Fruit fly (Drosophila melanogaster) whole organism, embryonic: ENCODE data around the gene CG11790.

ENCODE experiments used
- Adf1 ChIP-seq: fragments of 200-800 bp; sonication (Bioruptor generic); IDR thresholded peaks from 2 replicates; pipeline ENCODE4 v1.3.6; 2022; ENCODE audit warnings: missing biosample characterization, missing genetic modification characterization
- Aef1 ChIP-seq: fragments of 200-800 bp; sonication (Bioruptor generic); IDR thresholded peaks from 3 replicates; pipeline ENCODE4 v1.3.6; 2022; ENCODE audit warnings: missing biosample characterization, missing genetic modification characterization
- C15 ChIP-seq: fragments of 200-800 bp; sonication (Bioruptor generic); IDR thresholded peaks from 3 replicates; pipeline ENCODE4 v1.3.6; 2022; ENCODE audit warnings: missing biosample characterization, missing genetic modification characterization
- CG11247 ChIP-seq: fragments of 200-800 bp; sonication (Bioruptor generic); IDR thresholded peaks from 2 replicates; pipeline ENCODE4 v1.3.6; 2022; ENCODE audit warnings: missing biosample characterization, missing genetic modification characterization
- CG12391 ChIP-seq: fragments of 200-800 bp; sonication (Bioruptor generic); optimal IDR thresholded peaks from 3 replicates; lab custom pipeline; 2018; ENCODE audit warnings: missing biosample characterization, mild to moderate bottlenecking, missing genetic modification characterization, moderate library complexity
- CG12769 ChIP-seq: fragments of 200-800 bp; sonication (Bioruptor generic); optimal IDR thresholded peaks from 2 replicates; lab custom pipeline; 2019; ENCODE audit warnings: missing biosample characterization, mild to moderate bottlenecking, missing genetic modification characterization, moderate library complexity
- CG14050 ChIP-seq: fragments of 200-800 bp; sonication (Bioruptor generic); IDR thresholded peaks from 3 replicates; pipeline ENCODE4 v1.3.6; 2022; ENCODE audit warnings: missing biosample characterization, missing genetic modification characterization
- CG14441 ChIP-seq: fragments of 200-800 bp; sonication (Bioruptor generic); IDR thresholded peaks from 2 replicates; pipeline ENCODE4 v1.3.6; 2022; ENCODE audit warnings: missing biosample characterization, missing genetic modification characterization
- CG15011 ChIP-seq: fragments of 200-800 bp; sonication (Bioruptor generic); optimal IDR thresholded peaks from 3 replicates; lab custom pipeline; 2018; ENCODE audit warnings: missing biosample characterization, mild to moderate bottlenecking, missing genetic modification characterization
- CG15514 ChIP-seq: fragments of 200-800 bp; sonication (Bioruptor generic); optimal IDR thresholded peaks from 3 replicates; lab custom pipeline; 2017; ENCODE audit warnings: missing biosample characterization, missing genetic modification characterization, mild to moderate bottlenecking, moderate library complexity, missing genetic modification reagents
- CG15601 ChIP-seq: fragments of 200-800 bp; sonication (Bioruptor generic); optimal IDR thresholded peaks from 3 replicates; lab custom pipeline; 2019; ENCODE audit warnings: missing biosample characterization, mild to moderate bottlenecking, missing genetic modification characterization, moderate library complexity
- CG30020 ChIP-seq: fragments of 200-800 bp; optimal IDR thresholded peaks from 2 replicates; lab custom pipeline; 2019; ENCODE audit warnings: missing biosample characterization, mild to moderate bottlenecking, missing genetic modification characterization, moderate library complexity
- CG3065 ChIP-seq: fragments of 200-800 bp; sonication (Bioruptor generic); optimal IDR thresholded peaks from 2 replicates; lab custom pipeline; 2016; ENCODE audit warnings: missing biosample characterization, missing genetic modification characterization
- CG31224 ChIP-seq: fragments of 200-800 bp; sonication (Bioruptor generic); IDR thresholded peaks from 2 replicates; pipeline ENCODE4 v1.3.6; 2022; ENCODE audit warnings: missing biosample characterization, missing genetic modification characterization
- CG31441 ChIP-seq: fragments of 200-800 bp; sonication (Bioruptor generic); IDR thresholded peaks from 2 replicates; pipeline ENCODE4 v1.3.6; 2022; ENCODE audit warnings: missing biosample characterization, missing genetic modification characterization
- CG3163 ChIP-seq: fragments of 200-800 bp; sonication (Bioruptor generic); optimal IDR thresholded peaks from 3 replicates; lab custom pipeline; 2016; ENCODE audit warnings: missing biosample characterization, missing genetic modification characterization
- CG33213 ChIP-seq: fragments of 200-800 bp; sonication (Bioruptor generic); optimal IDR thresholded peaks from 3 replicates; lab custom pipeline; 2016; ENCODE audit warnings: missing biosample characterization, missing genetic modification characterization
- CG34224 ChIP-seq: fragments of 200-800 bp; sonication (Bioruptor generic); IDR thresholded peaks from 3 replicates; pipeline ENCODE4 v1.3.6; 2022; ENCODE audit warnings: missing biosample characterization, missing genetic modification characterization; ENCODE audit not compliant: partially characterized antibody
- CG34376 ChIP-seq: fragments of 200-800 bp; sonication (Bioruptor generic); optimal IDR thresholded peaks from 2 replicates; lab custom pipeline; 2018; ENCODE audit warnings: missing biosample characterization, mild to moderate bottlenecking, missing genetic modification characterization
- CG3995 ChIP-seq: fragments of 200-800 bp; sonication (Bioruptor generic); optimal IDR thresholded peaks from 3 replicates; lab custom pipeline; 2016; ENCODE audit warnings: missing biosample characterization, missing genetic modification characterization
- CG4707 ChIP-seq: fragments of 200-800 bp; sonication (Bioruptor generic); optimal IDR thresholded peaks from 2 replicates; lab custom pipeline; 2018; ENCODE audit warnings: missing biosample characterization, mild to moderate bottlenecking, missing genetic modification characterization, moderate library complexity
- CG7271 ChIP-seq: fragments of 200-800 bp; sonication (Bioruptor generic); optimal IDR thresholded peaks from 2 replicates; lab custom pipeline; 2018; ENCODE audit warnings: missing biosample characterization, mild to moderate bottlenecking, missing genetic modification characterization, moderate library complexity
- CG8924 ChIP-seq: fragments of 200-800 bp; optimal IDR thresholded peaks from 3 replicates; lab custom pipeline; 2019; ENCODE audit warnings: missing biosample characterization, mild to moderate bottlenecking, missing genetic modification characterization, moderate library complexity
- CG8944 ChIP-seq: fragments of 200-800 bp; sonication (Bioruptor generic); optimal IDR thresholded peaks from 3 replicates; lab custom pipeline; 2016; ENCODE audit warnings: missing biosample characterization, missing genetic modification characterization
- D ChIP-seq, 2 experiments: fragments of 200-800 bp in 1 of 2; fragments of >200 bp in 1 of 2; sonication (Bioruptor generic) in 1 of 2; optimal IDR thresholded peaks; 2 replicates in 1 of 2; 3 replicates in 1 of 2; lab custom pipeline; 2017; ENCODE audit warnings: mild to moderate bottlenecking in 1 of 2, missing biosample characterization in 1 of 2, missing genetic modification characterization in 1 of 2, missing genetic modification reagents in 1 of 2
- Gsc ChIP-seq: fragments of 200-800 bp; sonication (Bioruptor generic); IDR thresholded peaks from 2 replicates; pipeline ENCODE4 v1.3.6; 2022; ENCODE audit warnings: missing biosample characterization, missing genetic modification characterization
- HmgZ ChIP-seq: fragments of 200-800 bp; sonication (Bioruptor generic); optimal IDR thresholded peaks from 2 replicates; lab custom pipeline; 2018; ENCODE audit warnings: missing biosample characterization, mild to moderate bottlenecking, missing genetic modification characterization
- NK7.1 ChIP-seq: fragments of 200-800 bp; sonication (Bioruptor generic); optimal IDR thresholded peaks from 3 replicates; lab custom pipeline; 2016; ENCODE audit warnings: missing biosample characterization, missing genetic modification characterization
- Nf-YC ChIP-seq: fragments of 200-800 bp; optimal IDR thresholded peaks from 3 replicates; lab custom pipeline; 2019; ENCODE audit warnings: missing biosample characterization, mild to moderate bottlenecking, missing genetic modification characterization, moderate library complexity
- Ravus ChIP-seq: fragments of 200-800 bp; sonication (Bioruptor generic); IDR thresholded peaks from 2 replicates; pipeline ENCODE4 v1.3.6; 2022; ENCODE audit warnings: missing biosample characterization, missing genetic modification characterization
- Six4 ChIP-seq: fragments of 200-800 bp; sonication (Bioruptor generic); optimal IDR thresholded peaks from 2 replicates; lab custom pipeline; 2016; ENCODE audit warnings: missing biosample characterization, missing genetic modification characterization
- Usf ChIP-seq: fragments of 200-800 bp; sonication (Bioruptor generic); optimal IDR thresholded peaks from 2 replicates; lab custom pipeline; 2017; ENCODE audit warnings: missing genotype, missing biosample characterization, missing genetic modification characterization
- Vsx1 ChIP-seq: fragments of 200-800 bp; sonication (Bioruptor generic); optimal IDR thresholded peaks from 2 replicates; lab custom pipeline; 2017; ENCODE audit warnings: missing biosample characterization, mild to moderate bottlenecking, missing genetic modification characterization, missing genetic modification reagents
- corto ChIP-seq: fragments of 200-800 bp; sonication (Bioruptor generic); optimal IDR thresholded peaks from 2 replicates; lab custom pipeline; 2016; ENCODE audit warnings: missing biosample characterization, mild to moderate bottlenecking, missing genetic modification characterization, moderate library complexity
- dmrt99B ChIP-seq: fragments of 200-800 bp; sonication (Bioruptor generic); optimal IDR thresholded peaks from 2 replicates; lab custom pipeline; 2018; ENCODE audit warnings: missing biosample characterization, mild to moderate bottlenecking, missing genetic modification characterization, moderate library complexity
- eve ChIP-seq, 2 experiments: fragments of >200 bp; optimal IDR thresholded peaks; 2 replicates each; lab custom pipeline; 2017; ENCODE audit warnings: missing biosample characterization in 2 of 2, missing genetic modification characterization in 2 of 2
- gce ChIP-seq: fragments of 200-800 bp; sonication (Bioruptor generic); IDR thresholded peaks from 3 replicates; pipeline ENCODE4 v1.3.6; 2022; ENCODE audit warnings: missing biosample characterization, missing genetic modification characterization
- h ChIP-seq: fragments of >200 bp; optimal IDR thresholded peaks from 2 replicates; lab custom pipeline; 2017
- lola ChIP-seq, 3 experiments: fragments of >200 bp in 2 of 3; fragments of 200-800 bp in 1 of 3; sonication (Bioruptor generic) in 1 of 3; optimal IDR thresholded peaks; 2 replicates each; lab custom pipeline; 2017 to 2019; ENCODE audit warnings: missing biosample characterization in 3 of 3, missing genetic modification characterization in 3 of 3, mild to moderate bottlenecking in 1 of 3, moderate library complexity in 1 of 3
- mld ChIP-seq: fragments of 200-800 bp; sonication (Bioruptor generic); IDR thresholded peaks from 3 replicates; pipeline ENCODE4 v1.3.6; 2022; ENCODE audit warnings: missing biosample characterization, missing genetic modification characterization; ENCODE audit not compliant: partially characterized antibody
- scrt ChIP-seq: fragments of 200-800 bp; sonication (Bioruptor generic); optimal IDR thresholded peaks from 2 replicates; lab custom pipeline; 2018; ENCODE audit warnings: missing biosample characterization, mild to moderate bottlenecking, missing genetic modification characterization, moderate library complexity
- sima ChIP-seq: fragments of 200-800 bp; sonication (Bioruptor generic); optimal IDR thresholded peaks from 2 replicates; lab custom pipeline; 2016; ENCODE audit warnings: missing biosample characterization, missing genetic modification characterization
- sisA ChIP-seq: fragments of 200-800 bp; sonication (Bioruptor generic); IDR thresholded peaks from 2 replicates; pipeline ENCODE4 v1.3.6; 2022; ENCODE audit warnings: missing biosample characterization, missing genetic modification characterization
- toy ChIP-seq: fragments of 200-800 bp; sonication (Bioruptor generic); IDR thresholded peaks from 2 replicates; pipeline ENCODE4 v1.3.6; 2022; ENCODE audit warnings: missing biosample characterization, missing genetic modification characterization
- trem ChIP-seq: fragments of 200-800 bp; optimal IDR thresholded peaks from 3 replicates; lab custom pipeline; 2019; ENCODE audit warnings: missing biosample characterization, mild to moderate bottlenecking, missing genetic modification characterization, moderate library complexity
- ttk ChIP-seq: fragments of 200-800 bp; sonication (Bioruptor generic); IDR thresholded peaks from 2 replicates; pipeline ENCODE4 v2.1.2; 2022; ENCODE audit warnings: missing biosample characterization, missing genetic modification characterization
- twi ChIP-seq: fragments of 200-800 bp; optimal IDR thresholded peaks from 2 replicates; lab custom pipeline; 2019; ENCODE audit warnings: missing biosample characterization, mild to moderate bottlenecking, missing genetic modification characterization, moderate library complexity
- vfl ChIP-seq: fragments of 200-800 bp; sonication (Bioruptor generic); optimal IDR thresholded peaks from 2 replicates; lab custom pipeline; 2016; ENCODE audit warnings: missing biosample characterization, missing genetic modification characterization
- vnd ChIP-seq: fragments of 200-800 bp; sonication (Bioruptor generic); IDR thresholded peaks from 3 replicates; pipeline ENCODE4 v1.3.6; 2022; ENCODE audit warnings: missing biosample characterization, missing genetic modification characterization; ENCODE audit not compliant: partially characterized antibody

Gene CG11790

dm6 chr3R:25049742-25050517, 2.4 kb downstream of the CG11790 start (continued):
- TF ChIP-seq Usf (GFP tag; lab: Kevin White, UChicago) (no peak), gce (no peak), sima (GFP tag; lab: Kevin White, UChicago) (no peak), CG34224 (GFP tag; lab: Robert Waterston, UW) (no peak), Gsc (GFP tag; lab: Robert Waterston, UW) (no peak), vnd (GFP tag; lab: Robert Waterston, UW) (no peak), CG14050 (no peak), Aef1 (no peak), CG15011 (GFP tag; lab: Kevin White, UChicago) (no peak), HmgZ (peak; percentile 75), CG12769 (peak; percentile 73), eve (GFP tag; optimal IDR thresholded peaks at IDR 0.05; lab: Kevin White, UChicago) (peak in 1 of 2 experiments; percentile 28), CG30020 (tag; lab: Kevin White, UChicago) (peak; percentile 33), vfl (GFP tag; lab: Kevin White, UChicago) (no peak), Six4 (GFP tag; lab: Kevin White, UChicago) (no peak), toy (GFP tag; lab: Robert Waterston, UW) (no peak), CG15514 (GFP tag; lab: Kevin White, UChicago) (peak; percentile 33), Adf1 (GFP tag; lab: Robert Waterston, UW) (no peak), sisA (no peak), C15 (GFP tag; lab: Robert Waterston, UW) (no peak), CG33213 (no peak), mld (GFP tag; lab: Robert Waterston, UW) (no peak), D (optimal IDR thresholded peaks at IDR 0.05; lab: Kevin White, UChicago) (peak; percentile 39), D (GFP tag; optimal IDR thresholded peaks at IDR 0.05; lab: Kevin White, UChicago) (no peak), Vsx1 (GFP tag; lab: Kevin White, UChicago) (no peak), CG11247 (GFP tag; lab: Robert Waterston, UW) (no peak), h (lab: Kevin White, UChicago) (no peak), CG14441 (GFP tag; lab: Robert Waterston, UW) (no peak), CG3995 (GFP tag; lab: Kevin White, UChicago) (peak; percentile 65), scrt (GFP tag; lab: Kevin White, UChicago) (no peak), CG8924 (tag; lab: Kevin White, UChicago) (peak; percentile 67), CG3065 (GFP tag; lab: Kevin White, UChicago) (no peak), CG12391 (tag; lab: Kevin White, UChicago) (no peak), dmrt99B (tag; lab: Kevin White, UChicago) (no peak), CG34376 (GFP tag; lab: Kevin White, UChicago) (peak; percentile 91), CG31441 (GFP tag; lab: Robert Waterston, UW) (no peak), CG15601 (tag; lab: Kevin White, UChicago) (peak; percentile 24), NK7.1 (GFP tag; lab: Kevin White, UChicago) (no peak), Nf-YC (tag; lab: Kevin White, UChicago) (peak; percentile 85), trem (peak; percentile 48), lola (GFP tag; optimal IDR thresholded peaks at IDR 0.05; lab: Kevin White, UChicago) (no peak), ttk (GFP tag; lab: Robert Waterston, UW) (no peak), CG7271 (peak; percentile 55), twi (tag; lab: Kevin White, UChicago) (no peak), CG31224 (GFP tag; lab: Robert Waterston, UW) (no peak), corto (peak; percentile 58), CG3163 (peak; percentile 25), CG4707 (GFP tag; lab: Kevin White, UChicago) (no peak), CG8944 (GFP tag; lab: Kevin White, UChicago) (no peak), Ravus (GFP tag; lab: Robert Waterston, UW) (no peak)
